Fruit fly (Drosophila melanogaster): Measurements from ENCODE around the gene CG6324.

Gene CG6324

DNA sequence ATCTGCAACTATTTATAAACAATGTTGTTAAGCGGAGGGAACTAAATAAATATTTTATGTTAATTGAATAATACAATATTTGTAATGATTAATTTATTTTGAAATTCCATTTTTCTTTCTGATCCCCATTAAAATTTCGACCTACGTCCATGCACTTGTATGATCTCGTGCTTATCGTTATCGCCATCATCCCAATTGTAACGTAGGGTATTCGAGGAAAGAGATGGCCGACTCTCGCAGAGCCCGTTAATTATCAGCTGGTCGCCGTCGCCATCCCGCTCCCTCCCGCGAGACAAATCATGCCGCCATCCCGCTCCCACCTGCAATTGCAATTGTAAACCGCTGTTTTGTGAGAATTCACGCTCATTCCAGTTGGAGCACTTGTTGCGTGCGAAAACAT lies 22.8 kb upstream of the CG6324 start, which contains the start of gene CG11655:
CG11655 (plus strand) TSS at position 351 of the 400 bp plus-strand sequence.
- TF ChIP-seq toe (GFP tag; optimal IDR thresholded peaks at IDR 0.05): peak; percentile 2
- TF ChIP-seq CG33017 (tag; optimal IDR thresholded peaks at IDR 0.05): peak; percentile 2
- TF ChIP-seq CG5204 (GFP tag; optimal IDR thresholded peaks at IDR 0.05): no peak
- peak; percentile 61 for TF ChIP-seq pad (GFP tag; optimal IDR thresholded peaks at IDR 0.05)
- peak; percentile 21 for TF ChIP-seq Hr96 (GFP tag; optimal IDR thresholded peaks at IDR 0.05)
- peak; percentile 67 for TF ChIP-seq CG7101 (tag; optimal IDR thresholded peaks at IDR 0.05)
- TF ChIP-seq ovo (GFP tag; optimal IDR thresholded peaks at IDR 0.05): peak; percentile 95
- TF ChIP-seq Clk (GFP tag; optimal IDR thresholded peaks at IDR 0.05): no peak
- peak; percentile 54 for TF ChIP-seq cic (GFP tag; optimal IDR thresholded peaks at IDR 0.05)
- no peak for TF ChIP-seq cnc (optimal IDR thresholded peaks at IDR 0.05)
- TF ChIP-seq Mnt (GFP tag; optimal IDR thresholded peaks at IDR 0.05): peak; percentile 81
- no peak for TF ChIP-seq kay (GFP tag; ENCODE audit: borderline replicate concordance)
- TF ChIP-seq Crg-1 (GFP tag; optimal IDR thresholded peaks at IDR 0.05): no peak
- TF ChIP-seq CG14711 (tag; optimal IDR thresholded peaks at IDR 0.05): peak; percentile 43
- TF ChIP-seq CG11617 (GFP tag; optimal IDR thresholded peaks at IDR 0.05): peak; percentile 71
- TF ChIP-seq CG12768 (GFP tag; optimal IDR thresholded peaks at IDR 0.05): no peak
- peak; percentile 15 for TF ChIP-seq CG7045 (GFP tag; optimal IDR thresholded peaks at IDR 0.05)
- peak; percentile 1 for TF ChIP-seq CG1620 (GFP tag; optimal IDR thresholded peaks at IDR 0.05)
- TF ChIP-seq bab1 (GFP tag; optimal IDR thresholded peaks at IDR 0.05): peak; percentile 67
- peak; percentile 59 for TF ChIP-seq tj (GFP tag; optimal IDR thresholded peaks at IDR 0.05)

DNA sequence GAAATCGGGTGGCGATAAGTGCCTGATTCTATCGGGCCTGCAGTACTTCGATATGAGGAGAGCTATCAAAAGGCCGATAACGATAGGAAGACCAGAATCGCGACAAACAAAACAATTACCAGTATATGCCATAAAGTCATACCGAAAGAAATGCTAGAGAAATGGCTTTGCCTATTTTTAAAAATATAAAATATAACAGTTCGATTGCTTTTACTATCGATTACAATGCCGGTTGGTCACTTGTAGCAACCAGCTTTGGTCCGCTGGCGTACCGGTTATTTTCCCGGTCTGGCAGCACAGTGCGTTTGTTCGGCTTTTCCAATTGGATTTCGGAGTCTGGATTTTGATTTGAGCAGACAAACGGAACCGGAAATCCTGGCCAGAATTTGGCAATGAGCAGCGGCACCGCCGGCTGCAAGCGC lies 13.4 kb upstream of the CG6324 start, which contains the start of the genes shtd, CG6294 and CG6299:
shtd (minus strand) TSS at position 6 of the 422 bp plus-strand sequence.
CG6294 (plus strand) TSS at position 287 of the 422 bp plus-strand sequence.
CG6299 (plus strand) TSS at position 287 of the 422 bp plus-strand sequence.
- TF ChIP-seq Crg-1 (GFP tag; optimal IDR thresholded peaks at IDR 0.05) (no peak), CG7101 (tag; optimal IDR thresholded peaks at IDR 0.05) (no peak), Mnt (GFP tag; optimal IDR thresholded peaks at IDR 0.05) (peak; percentile 19), toe (GFP tag; optimal IDR thresholded peaks at IDR 0.05) (no peak), CG14711 (tag; optimal IDR thresholded peaks at IDR 0.05) (peak; percentile 24), CG12768 (GFP tag; optimal IDR thresholded peaks at IDR 0.05) (no peak), CG1620 (GFP tag; optimal IDR thresholded peaks at IDR 0.05) (peak; percentile 36), cnc (optimal IDR thresholded peaks at IDR 0.05) (no peak), pad (GFP tag; optimal IDR thresholded peaks at IDR 0.05) (no peak), CG5204 (GFP tag; optimal IDR thresholded peaks at IDR 0.05) (no peak), CG11617 (GFP tag; optimal IDR thresholded peaks at IDR 0.05) (no peak), Clk (GFP tag; optimal IDR thresholded peaks at IDR 0.05) (no peak), tj (GFP tag; optimal IDR thresholded peaks at IDR 0.05) (no peak), cic (GFP tag; optimal IDR thresholded peaks at IDR 0.05) (no peak), ovo (GFP tag; optimal IDR thresholded peaks at IDR 0.05) (no peak), CG33017 (tag; optimal IDR thresholded peaks at IDR 0.05) (no peak), kay (GFP tag; ENCODE audit: borderline replicate concordance) (no peak), CG7045 (GFP tag; optimal IDR thresholded peaks at IDR 0.05) (no peak), bab1 (GFP tag; optimal IDR thresholded peaks at IDR 0.05) (peak; percentile 48), Hr96 (GFP tag; optimal IDR thresholded peaks at IDR 0.05) (no peak)

DNA sequence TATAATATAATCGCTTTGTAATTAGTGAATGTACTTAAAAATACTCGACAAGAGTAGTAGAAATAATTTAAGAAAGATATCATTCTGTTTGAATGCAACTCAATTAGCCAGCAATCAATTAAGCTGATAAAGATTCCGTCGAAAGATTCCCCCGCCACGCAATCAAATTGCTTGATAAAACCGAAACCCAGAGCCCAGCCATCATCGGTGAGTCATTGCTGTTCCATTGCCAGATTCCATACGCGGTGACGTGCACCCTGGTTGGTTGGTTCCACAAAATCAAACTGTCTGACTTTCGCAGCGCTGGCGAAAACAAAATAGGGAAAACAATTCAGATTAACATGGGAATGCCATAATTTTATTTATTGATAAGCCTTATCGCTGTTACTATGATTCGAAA lies 11.4 kb upstream of the CG6324 start:
- peak; percentile 5 for TF ChIP-seq cic (GFP tag; optimal IDR thresholded peaks at IDR 0.05)
- TF ChIP-seq bab1 (GFP tag; optimal IDR thresholded peaks at IDR 0.05): no peak

DNA sequence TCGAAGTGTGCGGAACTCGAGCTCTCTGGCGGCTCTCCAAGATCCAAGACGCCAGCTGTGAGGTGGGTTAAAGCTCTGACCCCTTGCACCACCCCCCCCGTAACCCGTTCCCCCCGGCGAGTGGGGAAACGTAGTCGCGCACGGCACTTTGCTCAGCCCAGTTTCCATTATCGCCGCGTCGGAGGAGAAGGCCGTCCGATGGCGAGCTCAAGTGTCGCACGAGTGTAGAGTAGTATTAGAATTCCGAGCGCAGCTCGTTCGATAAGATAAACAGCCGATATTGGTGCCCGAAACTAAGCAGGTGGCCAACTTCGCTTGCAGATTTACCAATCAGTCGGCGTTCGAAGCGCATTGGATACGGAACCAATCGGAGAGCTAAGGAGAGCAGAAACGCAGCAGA lies 10.5 kb upstream of the CG6324 start:
- no peak for TF ChIP-seq tj (GFP tag; optimal IDR thresholded peaks at IDR 0.05)
- TF ChIP-seq cic (GFP tag; optimal IDR thresholded peaks at IDR 0.05): peak; percentile 26
- peak; percentile 97 for TF ChIP-seq pad (GFP tag; optimal IDR thresholded peaks at IDR 0.05)
- peak; percentile 15 for TF ChIP-seq Mnt (GFP tag; optimal IDR thresholded peaks at IDR 0.05)

- no peak for TF ChIP-seq bab1 (GFP tag; optimal IDR thresholded peaks at IDR 0.05)
- no peak for TF ChIP-seq CG5204 (GFP tag; optimal IDR thresholded peaks at IDR 0.05)
- no peak for TF ChIP-seq toe (GFP tag; optimal IDR thresholded peaks at IDR 0.05)
- TF ChIP-seq CG1620 (GFP tag; optimal IDR thresholded peaks at IDR 0.05): no peak
- TF ChIP-seq Crg-1 (GFP tag; optimal IDR thresholded peaks at IDR 0.05): no peak
- no peak for TF ChIP-seq CG12768 (GFP tag; optimal IDR thresholded peaks at IDR 0.05)
- TF ChIP-seq CG33017 (tag; optimal IDR thresholded peaks at IDR 0.05): no peak
- TF ChIP-seq ovo (GFP tag; optimal IDR thresholded peaks at IDR 0.05): no peak
- TF ChIP-seq cnc (optimal IDR thresholded peaks at IDR 0.05): no peak
- no peak for TF ChIP-seq CG11617 (GFP tag; optimal IDR thresholded peaks at IDR 0.05)
- no peak for TF ChIP-seq Clk (GFP tag; optimal IDR thresholded peaks at IDR 0.05)
- no peak for TF ChIP-seq Hr96 (GFP tag; optimal IDR thresholded peaks at IDR 0.05)
- no peak for TF ChIP-seq CG7045 (GFP tag; optimal IDR thresholded peaks at IDR 0.05)
- TF ChIP-seq pad (GFP tag; optimal IDR thresholded peaks at IDR 0.05): no peak
These were observed 8.4 kb upstream of the CG6324 start, which contains the start of the genes CG15642 and CG15641 for dm6 chrX:15467402-15467941. Gene CG15642 (minus strand): TSS chrX:15467757. Gene CG15641 (plus strand): TSS chrX:15467891.

dm6 chrX:15471904-15472303 lies 4.0 kb upstream of the CG6324 start, which contains the start of the genes Grip128 and Alg14:
Gene Grip128 (minus strand): TSS chrX:15472119.
Gene Alg14 (plus strand): TSS chrX:15472164.
- TF ChIP-seq toe (GFP tag; optimal IDR thresholded peaks at IDR 0.05): no peak
- TF ChIP-seq cic (GFP tag; optimal IDR thresholded peaks at IDR 0.05): no peak
- TF ChIP-seq CG33017 (tag; optimal IDR thresholded peaks at IDR 0.05): no peak
- TF ChIP-seq CG11617 (GFP tag; optimal IDR thresholded peaks at IDR 0.05): no peak
- no peak for TF ChIP-seq CG1620 (GFP tag; optimal IDR thresholded peaks at IDR 0.05)
- no peak for TF ChIP-seq Crg-1 (GFP tag; optimal IDR thresholded peaks at IDR 0.05)
